Worm (Caenorhabditis elegans) whole organism, young adult: Measurements from ENCODE around the gene btb-8.

ENCODE experiments used
- B0035.1 ChIP-seq: sonication (generic microtip); optimal IDR thresholded peaks from 2 replicates; lab custom pipeline; 2016; ENCODE audit warnings: missing genetic modification characterization, mild to moderate bottlenecking, missing compliant biosample characterization, missing genotype, missing genetic modification reagents
- B0336.3 ChIP-seq: fragments of 200-800 bp; sonication (Bioruptor generic); IDR thresholded peaks from 2 replicates; pipeline ENCODE4 v1.3.6; 2022; ENCODE audit warnings: missing genetic modification characterization, missing compliant biosample characterization
- F23B12.7 ChIP-seq: sonication (generic microtip); optimal IDR thresholded peaks from 2 replicates; lab custom pipeline; 2017; ENCODE audit warnings: missing genetic modification characterization, mild to moderate bottlenecking, missing compliant biosample characterization, antibody characterized with exemption, moderate library complexity; ENCODE audit not compliant: insufficient read depth
- F49E8.2 ChIP-seq: sonication (generic microtip); optimal IDR thresholded peaks from 3 replicates; lab custom pipeline; 2017; ENCODE audit warnings: missing genetic modification characterization, mild to moderate bottlenecking, missing compliant biosample characterization, antibody characterized with exemption, moderate library complexity; ENCODE audit not compliant: insufficient read depth
- F55B11.4 ChIP-seq: sonication (generic microtip); optimal IDR thresholded peaks from 2 replicates; lab custom pipeline; 2016; ENCODE audit warnings: missing compliant biosample characterization, missing genetic modification characterization, borderline replicate concordance; ENCODE audit not compliant: insufficient read depth
- K12H6.12 ChIP-seq: fragments of 200-800 bp; sonication (Bioruptor generic); optimal IDR thresholded peaks from 2 replicates; lab custom pipeline; 2018; ENCODE audit warnings: mild to moderate bottlenecking, missing genetic modification characterization, missing compliant biosample characterization
- Y53F4B.3 ChIP-seq: fragments of 200-800 bp; sonication (Bioruptor generic); IDR thresholded peaks from 2 replicates; pipeline ENCODE4 v1.3.6; 2022; ENCODE audit warnings: missing genetic modification reagents, missing genetic modification characterization, missing compliant biosample characterization
- Y53G8AR.9 ChIP-seq: fragments of 200-800 bp; sonication (Bioruptor generic); conservative IDR thresholded peaks from 2 replicates; pipeline ENCODE4 v1.3.6; 2022; ENCODE audit warnings: missing genetic modification reagents, missing genetic modification characterization, missing compliant biosample characterization
- Y79H2A.3 ChIP-seq: fragments of 200-800 bp; sonication (Bioruptor generic); conservative IDR thresholded peaks from 2 replicates; pipeline ENCODE4 v1.3.6; 2022; ENCODE audit warnings: missing genetic modification reagents, missing genetic modification characterization, missing compliant biosample characterization
- Y95B8A.8 ChIP-seq: fragments of 200-800 bp; sonication (Bioruptor generic); IDR thresholded peaks from 2 replicates; pipeline ENCODE4 v1.3.6; 2022; ENCODE audit warnings: missing genetic modification reagents, missing genetic modification characterization, missing compliant biosample characterization
- ZK185.1 ChIP-seq: sonication (generic microtip); optimal IDR thresholded peaks from 2 replicates; lab custom pipeline; 2016; ENCODE audit warnings: mild to moderate bottlenecking, missing genetic modification characterization, missing compliant biosample characterization; ENCODE audit not compliant: poor library complexity, severe bottlenecking
- ama-1 ChIP-seq, 3 experiments: fragments of 150-350 bp in 1 of 3; sonication (generic microtip) in 2 of 3; optimal IDR thresholded peaks; 2 replicates each; lab custom pipeline; 2014 to 2018; ENCODE audit warnings: missing biosample characterization in 2 of 3, missing genetic modification characterization in 2 of 3, missing genetic modification reagents in 2 of 3
- aptf-2 ChIP-seq: fragments of 200-800 bp; sonication (Bioruptor generic); conservative IDR thresholded peaks from 2 replicates; pipeline ENCODE4 v1.3.6; 2022; ENCODE audit warnings: missing genetic modification reagents, missing genetic modification characterization, missing compliant biosample characterization
- aptf-3 ChIP-seq: fragments of 200-800 bp; sonication (Bioruptor generic); IDR thresholded peaks from 2 replicates; pipeline ENCODE4 v1.3.6; 2022; ENCODE audit warnings: missing genetic modification characterization, missing compliant biosample characterization
- atf-7 ChIP-seq: sonication (generic microtip); optimal IDR thresholded peaks from 2 replicates; lab custom pipeline; 2017; ENCODE audit warnings: mild to moderate bottlenecking, missing genetic modification characterization, missing compliant biosample characterization
- attf-3 ChIP-seq: fragments of 200-800 bp; sonication (Bioruptor generic); conservative IDR thresholded peaks from 2 replicates; pipeline ENCODE4 v1.3.6; 2022; ENCODE audit warnings: missing genetic modification reagents, missing genetic modification characterization, missing compliant biosample characterization
- bed-1 ChIP-seq: fragments of 200-800 bp; sonication (Bioruptor generic); IDR thresholded peaks from 2 replicates; pipeline ENCODE4 v1.3.6; 2022; ENCODE audit warnings: missing genetic modification reagents, missing genetic modification characterization, missing compliant biosample characterization
- ccch-3 ChIP-seq: fragments of 200-800 bp; sonication (Bioruptor generic); optimal IDR thresholded peaks from 2 replicates; lab custom pipeline; 2018; ENCODE audit warnings: mild to moderate bottlenecking, missing genetic modification characterization, missing compliant biosample characterization
- cebp-2 ChIP-seq: fragments of 200-800 bp; sonication (Bioruptor generic); IDR thresholded peaks from 2 replicates; pipeline ENCODE4 v1.3.6; 2022; ENCODE audit warnings: missing genetic modification characterization, missing compliant biosample characterization
- ceh-58 ChIP-seq: fragments of 200-800 bp; sonication (Bioruptor generic); IDR thresholded peaks from 2 replicates; pipeline ENCODE4 v1.3.6; 2022; ENCODE audit warnings: missing genetic modification characterization, missing compliant biosample characterization
- ceh-79 ChIP-seq: sonication (generic microtip); optimal IDR thresholded peaks from 2 replicates; lab custom pipeline; 2017; ENCODE audit warnings: mild to moderate bottlenecking, missing genetic modification characterization, missing compliant biosample characterization
- egrh-3 ChIP-seq: fragments of 200-800 bp; sonication (Bioruptor generic); IDR thresholded peaks from 2 replicates; pipeline ENCODE4 v1.3.6; 2022; ENCODE audit warnings: missing genetic modification reagents, missing genetic modification characterization, missing compliant biosample characterization
- hlh-26 ChIP-seq: fragments of 200-800 bp; sonication (Bioruptor generic); conservative IDR thresholded peaks from 2 replicates; pipeline ENCODE4 v1.3.6; 2022; ENCODE audit warnings: missing genetic modification reagents, missing genetic modification characterization, missing compliant biosample characterization
- hmg-1.2 ChIP-seq: fragments of 200-800 bp; sonication (Bioruptor generic); IDR thresholded peaks from 2 replicates; pipeline ENCODE4 v1.3.6; 2022; ENCODE audit warnings: missing genetic modification reagents, missing genetic modification characterization, missing compliant biosample characterization
- let-526 ChIP-seq: fragments of 200-800 bp; sonication (Bioruptor generic); IDR thresholded peaks from 2 replicates; pipeline ENCODE4 v1.3.6; 2022; ENCODE audit warnings: missing genetic modification reagents, missing genetic modification characterization, missing compliant biosample characterization
- lin-26 ChIP-seq: fragments of 200-800 bp; sonication (Bioruptor generic); IDR thresholded peaks from 2 replicates; pipeline ENCODE4 v1.3.6; 2022; ENCODE audit warnings: missing genetic modification reagents, missing genetic modification characterization, missing compliant biosample characterization
- lin-35 ChIP-seq, 3 experiments: fragments of 150-350 bp in 2 of 3; sonication (generic microtip) in 1 of 3; optimal IDR thresholded peaks; 2 replicates each; lab custom pipeline; 2014 to 2018; ENCODE audit warnings: missing biosample characterization in 3 of 3, missing genetic modification characterization in 3 of 3, missing genetic modification reagents in 3 of 3
- lin-40 ChIP-seq: sonication (generic microtip); optimal IDR thresholded peaks from 2 replicates; lab custom pipeline; 2016; ENCODE audit warnings: missing genetic modification characterization, mild to moderate bottlenecking, missing compliant biosample characterization, missing genotype, missing genetic modification reagents
- lin-54 ChIP-seq: fragments of 200-800 bp; sonication (Bioruptor generic); optimal IDR thresholded peaks from 2 replicates; lab custom pipeline; 2018; ENCODE audit warnings: mild to moderate bottlenecking, missing genetic modification characterization, missing compliant biosample characterization
- lsy-27 ChIP-seq: sonication (generic microtip); optimal IDR thresholded peaks from 2 replicates; lab custom pipeline; 2017; ENCODE audit warnings: missing genetic modification characterization, mild to moderate bottlenecking, missing compliant biosample characterization, antibody characterized with exemption, missing genotype, borderline replicate concordance; ENCODE audit not compliant: insufficient read depth
- madf-3 ChIP-seq: fragments of 200-800 bp; sonication (Bioruptor generic); IDR thresholded peaks from 2 replicates; pipeline ENCODE4 v1.3.6; 2022; ENCODE audit warnings: missing genetic modification reagents, missing genetic modification characterization, missing compliant biosample characterization
- mxl-1 ChIP-seq: sonication (generic microtip); optimal IDR thresholded peaks from 2 replicates; lab custom pipeline; 2016; ENCODE audit warnings: missing genetic modification characterization, missing compliant biosample characterization
- nhr-27 ChIP-seq: fragments of 200-800 bp; sonication (Bioruptor generic); optimal IDR thresholded peaks from 2 replicates; lab custom pipeline; 2018; ENCODE audit warnings: mild to moderate bottlenecking, missing genetic modification characterization, moderate library complexity, missing compliant biosample characterization
- nhr-80 ChIP-seq: sonication (generic microtip); optimal IDR thresholded peaks from 2 replicates; lab custom pipeline; 2016; ENCODE audit warnings: missing genetic modification characterization, missing compliant biosample characterization
- nhr-90 ChIP-seq: sonication (generic microtip); optimal IDR thresholded peaks from 2 replicates; lab custom pipeline; 2016; ENCODE audit warnings: missing genotype, mild to moderate bottlenecking, missing genetic modification characterization, missing compliant biosample characterization
- snpc-1.3 ChIP-seq: sonication (generic microtip); optimal IDR thresholded peaks from 2 replicates; lab custom pipeline; 2017; ENCODE audit warnings: missing genetic modification characterization, mild to moderate bottlenecking, missing compliant biosample characterization, antibody characterized with exemption, moderate library complexity, missing genotype, missing genetic modification reagents; ENCODE audit not compliant: insufficient read depth
- snpc-4 ChIP-seq, 5 experiments: fragments of 150-350 bp in 1 of 5; sonication (generic microtip) in 4 of 5; optimal IDR thresholded peaks; 2 replicates each; lab custom pipeline; 2014 to 2018; ENCODE audit warnings: missing genetic modification characterization in 5 of 5, missing biosample characterization in 3 of 5, antibody characterized with exemption in 2 of 5, mild to moderate bottlenecking in 2 of 5, missing compliant biosample characterization in 2 of 5, missing genotype in 2 of 5, moderate library complexity in 2 of 5, missing genetic modification reagents in 1 of 5
- sptf-2 ChIP-seq: fragments of 200-800 bp; sonication (Bioruptor generic); optimal IDR thresholded peaks from 2 replicates; lab custom pipeline; 2018; ENCODE audit warnings: mild to moderate bottlenecking, missing genetic modification characterization, missing compliant biosample characterization
- tlf-1 ChIP-seq: fragments of 200-800 bp; sonication (Bioruptor generic); optimal IDR thresholded peaks from 2 replicates; lab custom pipeline; 2018; ENCODE audit warnings: mild to moderate bottlenecking, missing genetic modification characterization, missing compliant biosample characterization
- unc-62 ChIP-seq: fragments of 150-350 bp; optimal IDR thresholded peaks from 2 replicates; lab custom pipeline; 2014; ENCODE audit warnings: missing biosample characterization, missing genetic modification reagents, missing genetic modification characterization
- zim-3 ChIP-seq: sonication (generic microtip); optimal IDR thresholded peaks from 2 replicates; lab custom pipeline; 2017; ENCODE audit warnings: mild to moderate bottlenecking, missing genetic modification characterization, moderate library complexity, missing compliant biosample characterization
- ztf-26 ChIP-seq: sonication (generic microtip); optimal IDR thresholded peaks from 2 replicates; lab custom pipeline; 2017; ENCODE audit warnings: missing genetic modification characterization, missing compliant biosample characterization

The btb-8 gene

ce11 chrII:1752990-1753389, 30.4 kb downstream of the btb-8 start, which contains the start of gene F36H5.9:
Gene F36H5.9, minus strand, starts transcription at chrII:1753090.
- no peak for TF ChIP-seq Y79H2A.3 (GFP tag; lab: Robert Waterston, UW)
- no peak for TF ChIP-seq nhr-27
- no peak for TF ChIP-seq let-526
- no peak for TF ChIP-seq ccch-3
- TF ChIP-seq lin-40 (tag; lab: Kevin White, UChicago), result no peak
- TF ChIP-seq ZK185.1 (tag; lab: Kevin White, UChicago), result no peak
- no peak for TF ChIP-seq F23B12.7 (tag; lab: Kevin White, UChicago)
- TF ChIP-seq zim-3 (tag; lab: Kevin White, UChicago), result no peak
- TF ChIP-seq, all 124 proteins: peak for 0

- TF ChIP-seq lin-26 (GFP tag; lab: Robert Waterston, UW), result no peak
- TF ChIP-seq B0035.1, result no peak
- no peak for TF ChIP-seq cebp-2
- no peak for TF ChIP-seq madf-3 (GFP tag; lab: Robert Waterston, UW)
- no peak for TF ChIP-seq ceh-58 (GFP tag; lab: Robert Waterston, UW)
- no peak for TF ChIP-seq nhr-90
- no peak for TF ChIP-seq zim-3 (tag; lab: Kevin White, UChicago)
- no peak for TF ChIP-seq K12H6.12 (tag; lab: Kevin White, UChicago)
- no peak for TF ChIP-seq tlf-1 (GFP tag; lab: Kevin White, UChicago)
- TF ChIP-seq aptf-3 (GFP tag; lab: Robert Waterston, UW), result no peak
- TF ChIP-seq hmg-1.2 (GFP tag; lab: Robert Waterston, UW), result no peak
- TF ChIP-seq lin-54 (GFP tag; lab: Kevin White, UChicago), result no peak
- no peak for TF ChIP-seq sptf-2 (GFP tag; lab: Kevin White, UChicago)
- TF ChIP-seq lin-40 (tag; lab: Kevin White, UChicago), result no peak
- TF ChIP-seq ceh-79 (tag; lab: Kevin White, UChicago), result no peak
- TF ChIP-seq atf-7, result no peak
- no peak for TF ChIP-seq Y53F4B.3 (GFP tag; lab: Robert Waterston, UW)
- TF ChIP-seq unc-62, result no peak
- no peak for TF ChIP-seq ama-1 (optimal IDR thresholded peaks at IDR 0.05; lab: Kevin White, UChicago)
- TF ChIP-seq ama-1 (GFP tag; optimal IDR thresholded peaks at IDR 0.05; lab: Kevin White, UChicago), result no peak
- TF ChIP-seq, all 124 proteins: peak for 0
Observed at ce11 chrII:1756072-1756471, 33.5 kb downstream of the btb-8 start, which contains the start of gene F36H5.17. Gene F36H5.17, minus strand, starts transcription at chrII:1756172.

- TF ChIP-seq ztf-26 (no peak), ceh-58 (GFP tag; lab: Robert Waterston, UW) (no peak), snpc-4 (GFP tag; optimal IDR thresholded peaks at IDR 0.05; lab: Kevin White, UChicago) (no peak), snpc-4 (tag; optimal IDR thresholded peaks at IDR 0.05; lab: Kevin White, UChicago) (no peak), F23B12.7 (tag; lab: Kevin White, UChicago) (no peak), Y95B8A.8 (no peak), unc-62 (no peak), F49E8.2 (tag; lab: Kevin White, UChicago) (no peak), aptf-2 (GFP tag; lab: Robert Waterston, UW) (no peak), mxl-1 (tag; lab: Kevin White, UChicago) (no peak)
Observed at ce11 chrII:1756582-1756981, 34.0 kb downstream of the btb-8 start, which contains the start of gene fbxb-53. Gene fbxb-53, plus strand, starts transcription at chrII:1756882.

- TF ChIP-seq lsy-27 (tag; lab: Kevin White, UChicago) (no peak), cebp-2 (no peak), egrh-3 (GFP tag; lab: Robert Waterston, UW) (no peak), K12H6.12 (tag; lab: Kevin White, UChicago) (no peak), attf-3 (GFP tag; lab: Robert Waterston, UW) (no peak), bed-1 (GFP tag; lab: Robert Waterston, UW) (no peak), B0336.3 (GFP tag; lab: Robert Waterston, UW) (no peak), ztf-26 (no peak), hlh-26 (GFP tag; lab: Robert Waterston, UW) (no peak), lin-26 (GFP tag; lab: Robert Waterston, UW) (no peak), Y53G8AR.9 (GFP tag; lab: Robert Waterston, UW) (no peak), nhr-80 (no peak), F55B11.4 (tag; lab: Kevin White, UChicago) (no peak), snpc-1.3 (tag; lab: Kevin White, UChicago) (no peak), aptf-2 (GFP tag; lab: Robert Waterston, UW) (no peak), lin-35 (GFP tag; optimal IDR thresholded peaks at IDR 0.05; lab: Kevin White, UChicago) (no peak)
Observed at ce11 chrII:1757033-1757432, 34.5 kb downstream of the btb-8 start, which contains the start of gene F36H5.10. Gene F36H5.10, plus strand, starts transcription at chrII:1757333.
